Worm (Caenorhabditis elegans) whole organism, L4 larva: ENCODE measurements around the gene F41F3.1.

ENCODE experiments used
- fos-1 ChIP-seq: fragments of 150-350 bp; optimal IDR thresholded peaks from 2 replicates; lab custom pipeline; 2014; ENCODE audit warnings: missing biosample characterization, missing genetic modification characterization
- lin-39 ChIP-seq: fragments of 150-350 bp; optimal IDR thresholded peaks from 2 replicates; lab custom pipeline; 2014; ENCODE audit warnings: missing biosample characterization, missing genetic modification reagents, missing genetic modification characterization
- lir-3 ChIP-seq: sonication (generic microtip); optimal IDR thresholded peaks from 2 replicates; lab custom pipeline; 2016; ENCODE audit warnings: mild to moderate bottlenecking, missing genetic modification characterization, missing compliant biosample characterization
- lsy-2 ChIP-seq, 2 experiments: fragments of 150-350 bp in 1 of 2; sonication (generic microtip) in 1 of 2; optimal IDR thresholded peaks; 2 replicates each; lab custom pipeline; 2014 to 2017; ENCODE audit warnings: missing biosample characterization in 2 of 2, missing genetic modification characterization in 2 of 2
- saeg-2 ChIP-seq: fragments of 200-800 bp; sonication (Bioruptor generic); IDR thresholded peaks from 2 replicates; pipeline ENCODE4 v1.3.6; 2022; ENCODE audit warnings: missing genetic modification reagents, missing genetic modification characterization, missing compliant biosample characterization
- sdz-12 ChIP-seq: fragments of 200-800 bp; sonication (Bioruptor generic); optimal IDR thresholded peaks from 2 replicates; lab custom pipeline; 2018; ENCODE audit warnings: mild to moderate bottlenecking, missing genetic modification characterization, missing compliant biosample characterization

ce11 chrV:4655175-4655574, 820 bp downstream of the F41F3.1 start, which contains the start of gene F41F3.9:
- TF ChIP-seq saeg-2 (GFP tag; lab: Robert Waterston, UW): no peak
- TF ChIP-seq lir-3 (tag; lab: Kevin White, UChicago): no peak
- TF ChIP-seq lin-39: no peak
- TF ChIP-seq fos-1: no peak
- TF ChIP-seq lsy-2 (tag; optimal IDR thresholded peaks at IDR 0.05; lab: Kevin White, UChicago): no peak
- TF ChIP-seq sdz-12 (GFP tag; lab: Kevin White, UChicago): no peak
